Fruit fly (Drosophila melanogaster) whole organism: ENCODE data around the gene Acp95EF.

Source experiments
- CG8478 ChIP-seq: fragments of >200 bp; optimal IDR thresholded peaks from 2 replicates; lab custom pipeline; 2018; ENCODE audit warnings: inconsistent platforms
- Dll ChIP-seq: fragments of >200 bp; optimal IDR thresholded peaks from 2 replicates; lab custom pipeline; 2017
- EcR ChIP-seq, 2 experiments: fragments of >200 bp; optimal IDR thresholded peaks; 2 replicates each; lab custom pipeline; 2017; ENCODE audit warnings: missing biosample characterization in 2 of 2, missing genetic modification characterization in 2 of 2, missing genetic modification reagents in 2 of 2
- pan ChIP-seq: fragments of >200 bp; optimal IDR thresholded peaks from 2 replicates; lab custom pipeline; 2017
- psq ChIP-seq: fragments of >200 bp; optimal IDR thresholded peaks from 2 replicates; lab custom pipeline; 2017
- usp ChIP-seq: fragments of >200 bp; optimal IDR thresholded peaks from 2 replicates; lab custom pipeline; 2017; ENCODE audit warnings: missing biosample characterization, missing genetic modification characterization, mixed read lengths

DNA sequence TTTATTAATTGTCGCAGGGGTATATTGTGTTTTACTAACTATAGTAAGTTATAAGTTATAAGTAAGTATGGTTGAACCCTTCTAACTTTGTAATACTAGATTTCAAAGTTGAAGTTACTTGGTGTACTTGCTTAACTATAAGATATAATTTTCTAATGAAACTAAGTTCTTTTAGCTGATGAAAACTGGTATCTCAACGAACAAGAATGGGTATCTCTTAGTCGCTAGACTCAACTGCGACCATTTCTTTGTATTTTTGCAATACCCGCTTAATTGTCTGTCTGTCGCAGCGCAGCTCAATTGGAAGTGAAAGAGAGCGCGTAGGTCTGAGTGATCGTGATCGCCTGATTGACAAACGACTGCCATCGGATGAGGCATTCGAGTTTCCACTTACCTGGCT, 43.5 kb downstream of the Acp95EF start:
- no peak for TF ChIP-seq pan
- TF ChIP-seq usp (GFP tag; lab: Kevin White, UChicago) = no peak
- no peak for TF ChIP-seq CG8478 (lab: Kevin White, UChicago)
- TF ChIP-seq Dll (lab: Kevin White, UChicago) = no peak
- TF ChIP-seq EcR (GFP tag; optimal IDR thresholded peaks at IDR 0.05; lab: Kevin White, UChicago) = no peak
- no peak for TF ChIP-seq psq (lab: Kevin White, UChicago)
